Fruit fly (Drosophila melanogaster): ENCODE measurements around the gene CG13998.

CG13998 gene

DNA sequence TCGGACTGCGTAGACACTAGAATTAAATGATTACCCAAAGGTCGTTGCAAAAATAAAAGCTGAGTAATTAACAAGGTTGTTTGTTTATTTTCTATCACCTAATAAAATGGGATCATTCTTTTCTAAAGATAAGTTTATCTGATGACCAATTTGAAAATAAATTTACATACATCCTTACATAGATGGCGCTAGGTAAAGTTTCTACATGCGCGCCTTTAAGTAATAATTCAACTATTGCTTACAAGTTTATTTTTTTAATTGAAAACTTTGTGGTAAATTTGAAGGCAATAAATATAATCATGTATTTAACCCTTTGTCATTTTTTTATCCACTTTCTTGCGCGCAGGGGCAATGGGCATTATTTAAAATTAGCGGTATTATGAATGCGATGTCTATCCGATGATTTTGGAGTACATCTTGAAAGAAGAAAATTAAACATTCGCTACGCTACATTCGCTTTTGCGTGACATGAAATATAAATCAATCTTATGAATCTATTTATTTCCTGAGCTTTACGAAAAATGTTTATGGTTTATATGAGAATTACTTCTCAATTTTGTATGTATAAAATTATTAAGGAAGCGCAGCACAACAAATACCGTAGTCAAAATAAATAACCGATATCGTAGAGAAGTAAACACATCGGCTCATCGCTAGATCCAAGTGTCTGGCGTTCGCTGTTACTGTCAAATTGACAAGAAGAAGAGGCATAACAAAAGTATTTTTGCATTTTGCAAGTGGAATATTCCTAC is 7.7 kb downstream of the CG13998 start, which contains the start of gene CG9044:
CG9044 (plus strand) TSS at position 676 of the 752 bp plus-strand sequence.
- TF ChIP-seq Dfd (GFP tag; optimal IDR thresholded peaks at IDR 0.05) (no peak), GATAd (GFP tag; optimal IDR thresholded peaks at IDR 0.05) (peak; percentile 35), ey (GFP tag; optimal IDR thresholded peaks at IDR 0.05) (peak; percentile 70), Hr83 (GFP tag; optimal IDR thresholded peaks at IDR 0.05; ENCODE audit: poor library complexity, severe bottlenecking) (peak; percentile 38), psq (GFP tag; optimal IDR thresholded peaks at IDR 0.05) (peak; percentile 54), OdsH (GFP tag; optimal IDR thresholded peaks at IDR 0.05) (peak; percentile 32), CG9705 (GFP tag; optimal IDR thresholded peaks at IDR 0.05) (peak; percentile 35), dsf (GFP tag; optimal IDR thresholded peaks at IDR 0.05; ENCODE audit: borderline replicate concordance) (peak; percentile 76), CrebA (GFP tag; optimal IDR thresholded peaks at IDR 0.05; ENCODE audit: borderline replicate concordance) (no peak), Jra (GFP tag; optimal IDR thresholded peaks at IDR 0.05) (peak; percentile 49), dl (GFP tag; optimal IDR thresholded peaks at IDR 0.05; ENCODE audit: insufficient read depth in 1 of 2, partially characterized antibody in 2 of 2) (no peak), woc (GFP tag; optimal IDR thresholded peaks at IDR 0.05) (peak; percentile 92), h (GFP tag; optimal IDR thresholded peaks at IDR 0.05) (peak; percentile 77), HLH106 (tag; optimal IDR thresholded peaks at IDR 0.05) (peak; percentile 71)

DNA sequence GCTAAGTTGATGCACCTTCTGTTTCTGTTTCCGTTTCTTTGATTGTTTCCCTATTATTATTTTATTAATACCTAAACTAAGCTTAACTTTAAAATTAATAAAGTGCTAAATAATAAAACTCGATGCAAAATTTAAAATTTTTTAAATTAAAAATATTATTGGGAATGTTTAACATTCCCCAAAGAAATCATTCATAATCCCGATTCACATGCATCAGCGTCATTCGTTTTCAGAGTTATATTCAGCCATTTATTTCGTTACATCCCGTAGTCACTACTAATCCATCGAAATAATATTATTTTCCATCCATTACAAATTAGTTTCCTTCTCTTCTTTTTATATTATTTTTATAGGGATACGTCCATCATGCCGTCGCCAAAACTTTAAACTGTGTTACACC is 9.1 kb downstream of the CG13998 start:
- TF ChIP-seq Dfd (GFP tag; optimal IDR thresholded peaks at IDR 0.05) (no peak), Jra (GFP tag; optimal IDR thresholded peaks at IDR 0.05) (no peak), CG9705 (GFP tag; optimal IDR thresholded peaks at IDR 0.05) (no peak), jim (GFP tag; optimal IDR thresholded peaks at IDR 0.05) (no peak), Rel (GFP tag; optimal IDR thresholded peaks at IDR 0.05) (no peak), Rel (tag; optimal IDR thresholded peaks at IDR 0.05) (no peak), psq (GFP tag; optimal IDR thresholded peaks at IDR 0.05) (no peak), pan (optimal IDR thresholded peaks at IDR 0.05) (no peak), fru (GFP tag; optimal IDR thresholded peaks at IDR 0.05) (no peak), h (GFP tag; optimal IDR thresholded peaks at IDR 0.05) (no peak), woc (GFP tag; optimal IDR thresholded peaks at IDR 0.05) (no peak), HLH106 (tag; optimal IDR thresholded peaks at IDR 0.05) (no peak), sv (GFP tag; optimal IDR thresholded peaks at IDR 0.05) (no peak), Mio (GFP tag; optimal IDR thresholded peaks at IDR 0.05) (no peak), N (GFP tag; optimal IDR thresholded peaks at IDR 0.05) (no peak), sage (GFP tag; optimal IDR thresholded peaks at IDR 0.05) (no peak)

DNA sequence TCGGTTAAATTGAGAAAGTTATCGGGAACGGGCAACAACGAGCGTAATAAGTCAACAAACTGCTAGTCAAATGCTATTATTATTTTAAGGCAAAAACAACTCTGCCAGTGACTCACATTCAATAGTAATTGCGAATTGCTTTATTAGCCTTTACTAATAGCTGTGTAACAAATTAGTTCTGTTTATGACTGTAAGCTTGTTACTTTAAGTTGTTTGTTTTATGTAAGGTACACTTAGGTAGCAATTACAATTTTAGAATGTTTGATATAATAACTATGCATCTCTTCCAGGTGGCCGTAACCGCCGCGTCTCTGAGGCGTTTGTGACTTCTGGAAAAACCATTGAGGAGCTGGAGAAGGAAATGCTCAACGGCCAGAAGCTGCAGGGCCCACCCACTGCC is 9.9 kb downstream of the CG13998 start:
- no peak for TF ChIP-seq CG32264 (GFP tag; optimal IDR thresholded peaks at IDR 0.05)
- TF ChIP-seq br (GFP tag; optimal IDR thresholded peaks at IDR 0.05), result no peak
- no peak for TF ChIP-seq Rel (GFP tag; optimal IDR thresholded peaks at IDR 0.05)
- no peak for TF ChIP-seq Rel (tag; optimal IDR thresholded peaks at IDR 0.05)
- no peak for TF ChIP-seq Sp1 (GFP tag; optimal IDR thresholded peaks at IDR 0.05)
- TF ChIP-seq ey (GFP tag; optimal IDR thresholded peaks at IDR 0.05), result no peak
- no peak for TF ChIP-seq OdsH (GFP tag; optimal IDR thresholded peaks at IDR 0.05)
- no peak for TF ChIP-seq Hr78 (GFP tag; optimal IDR thresholded peaks at IDR 0.05)
- no peak for TF ChIP-seq Dfd (GFP tag; optimal IDR thresholded peaks at IDR 0.05)
- TF ChIP-seq CG9705 (GFP tag; optimal IDR thresholded peaks at IDR 0.05), result no peak
- TF ChIP-seq N (GFP tag; optimal IDR thresholded peaks at IDR 0.05), result no peak
- no peak for TF ChIP-seq jim (GFP tag; optimal IDR thresholded peaks at IDR 0.05)
- no peak for TF ChIP-seq lola (GFP tag; optimal IDR thresholded peaks at IDR 0.05)
- TF ChIP-seq psq (GFP tag; optimal IDR thresholded peaks at IDR 0.05), result no peak
- TF ChIP-seq Myc (optimal IDR thresholded peaks at IDR 0.05), result no peak
- no peak for TF ChIP-seq tai (GFP tag; optimal IDR thresholded peaks at IDR 0.05)
- TF ChIP-seq sage (GFP tag; optimal IDR thresholded peaks at IDR 0.05), result no peak

dm6 chr2L:5945651-5946547 is 10.7 kb downstream of the CG13998 start:
- no peak for TF ChIP-seq h (GFP tag; optimal IDR thresholded peaks at IDR 0.05)
- no peak for TF ChIP-seq GATAd (GFP tag; optimal IDR thresholded peaks at IDR 0.05)
- TF ChIP-seq Hnf4 (GFP tag; optimal IDR thresholded peaks at IDR 0.05), result no peak
